Fruit fly (Drosophila melanogaster): ENCODE data around the gene Non2.

Non2 gene

dm6 chr3L:2799110-2799618 is 32.4 kb downstream of the Non2 start (continued):
- no peak for TF ChIP-seq Bgb (GFP tag; IDR thresholded peaks at IDR 0.05; ENCODE audit: partially characterized antibody)
- no peak for TF ChIP-seq insv (GFP tag; optimal IDR thresholded peaks at IDR 0.05)
- TF ChIP-seq H2.0 (GFP tag; IDR thresholded peaks at IDR 0.05), result no peak; the same call in 1 of the 2 replicates
- no peak for TF ChIP-seq CG11560 (tag; IDR thresholded peaks at IDR 0.05)
- no peak for TF ChIP-seq jing (GFP tag; optimal IDR thresholded peaks at IDR 0.05)
- TF ChIP-seq CG1233 (GFP tag; optimal IDR thresholded peaks at IDR 0.05), result peak; percentile 56
- peak; percentile 87 for TF ChIP-seq CG12071 (GFP tag; optimal IDR thresholded peaks at IDR 0.05)
- peak; percentile 50 for TF ChIP-seq Rfx (GFP tag; IDR thresholded peaks at IDR 0.05)
- no peak for TF ChIP-seq sima (GFP tag; optimal IDR thresholded peaks at IDR 0.05)
- peak; percentile 49 for TF ChIP-seq pfk (GFP tag; optimal IDR thresholded peaks at IDR 0.05)
- no peak for TF ChIP-seq Dbx (GFP tag; IDR thresholded peaks at IDR 0.05)
- TF ChIP-seq Camta (GFP tag; optimal IDR thresholded peaks at IDR 0.05), result no peak
- TF ChIP-seq Side (GFP tag; optimal IDR thresholded peaks at IDR 0.05), result peak; percentile 7
- no peak for TF ChIP-seq fru (optimal IDR thresholded peaks at IDR 0.05)
- TF ChIP-seq Mrtf (GFP tag; IDR thresholded peaks at IDR 0.05), result no peak
- no peak for TF ChIP-seq CG13123 (GFP tag; optimal IDR thresholded peaks at IDR 0.05)
- peak; percentile 62 for TF ChIP-seq Fer1 (GFP tag; optimal IDR thresholded peaks at IDR 0.05)
- TF ChIP-seq Ets65A (GFP tag), result no peak
- no peak for TF ChIP-seq CG10321 (GFP tag; IDR thresholded peaks at IDR 0.05)
- TF ChIP-seq Ptx1 (GFP tag; IDR thresholded peaks at IDR 0.05), result no peak
- TF ChIP-seq Hmr (GFP tag; optimal IDR thresholded peaks at IDR 0.05), result peak; percentile 60
- TF ChIP-seq amos (GFP tag; IDR thresholded peaks at IDR 0.05; ENCODE audit: partially characterized antibody), result no peak
- TF ChIP-seq sens (GFP tag), result peak; percentile 72
- TF ChIP-seq CG32772 (GFP tag; IDR thresholded peaks at IDR 0.05), result no peak
- no peak for TF ChIP-seq sim (GFP tag; IDR thresholded peaks at IDR 0.05)
- TF ChIP-seq vnd (GFP tag; IDR thresholded peaks at IDR 0.05; ENCODE audit: partially characterized antibody), result no peak
- no peak for TF ChIP-seq lola (GFP tag; optimal IDR thresholded peaks at IDR 0.05)
- TF ChIP-seq CoRest (tag; optimal IDR thresholded peaks at IDR 0.05), result peak; percentile 61
- no peak for TF ChIP-seq ham (GFP tag; IDR thresholded peaks at IDR 0.05)
- peak; percentile 11 for TF ChIP-seq sob (GFP tag; IDR thresholded peaks at IDR 0.05)
- peak; percentile 41 for TF ChIP-seq CG6854 (GFP tag; optimal IDR thresholded peaks at IDR 0.05)
- no peak for TF ChIP-seq CG3726 (GFP tag; IDR thresholded peaks at IDR 0.05)
- no peak for TF ChIP-seq CG14965 (GFP tag; optimal IDR thresholded peaks at IDR 0.05; ENCODE audit: borderline replicate concordance)
- TF ChIP-seq otp (GFP tag; IDR thresholded peaks at IDR 0.05), result 0 out of 3 replicates have a peak, but pooled peaks have one; percentile 16
- TF ChIP-seq E2f2 (GFP tag; IDR thresholded peaks at IDR 0.05), result no peak
- no peak for TF ChIP-seq CG13424 (tag; optimal IDR thresholded peaks at IDR 0.05)
- TF ChIP-seq Sox102F (GFP tag; optimal IDR thresholded peaks at IDR 0.05), result peak; percentile 36
- TF ChIP-seq knrl (GFP tag; IDR thresholded peaks at IDR 0.05; ENCODE audit: partially characterized antibody), result no peak
- TF ChIP-seq wek (GFP tag; optimal IDR thresholded peaks at IDR 0.05), result peak; percentile 79
- TF ChIP-seq CG4707 (GFP tag; optimal IDR thresholded peaks at IDR 0.05), result peak; percentile 71
- peak; percentile 67 for TF ChIP-seq D19B (GFP tag; optimal IDR thresholded peaks at IDR 0.05)
- peak; percentile 37 for TF ChIP-seq Deaf1 (tag; optimal IDR thresholded peaks at IDR 0.05)
- peak; percentile 90 for TF ChIP-seq CG7745 (tag; optimal IDR thresholded peaks at IDR 0.05)
- TF ChIP-seq CG10959 (GFP tag; IDR thresholded peaks at IDR 0.05), result no peak
- peak in 1 of 2 experiments; percentile 33 for TF ChIP-seq Eip74EF (GFP tag; optimal IDR thresholded peaks at IDR 0.05)
- TF ChIP-seq CG6254 (GFP tag; optimal IDR thresholded peaks at IDR 0.05), result peak; percentile 46
- TF ChIP-seq CG32767 (GFP tag; IDR thresholded peaks at IDR 0.05), result no peak
- TF ChIP-seq croc (GFP tag; conservative IDR thresholded peaks at IDR 0.05), result no peak
- TF ChIP-seq CG7839 (tag; optimal IDR thresholded peaks at IDR 0.05), result peak; percentile 78
- TF ChIP-seq fd96Cb (tag; optimal IDR thresholded peaks at IDR 0.05), result peak; percentile 53
- TF ChIP-seq cg (GFP tag; optimal IDR thresholded peaks at IDR 0.05), result no peak

Measured in whole organism, embryonic.